Worm (Caenorhabditis elegans) whole organism, midembryonic: ENCODE results near the gene sdz-9.

Source experiments
- cog-1 ChIP-seq: sonication (generic microtip); optimal IDR thresholded peaks from 2 replicates; lab custom pipeline; 2016; ENCODE audit warnings: missing genetic modification characterization, missing compliant biosample characterization
- med-1 ChIP-seq: sonication (generic microtip); optimal IDR thresholded peaks from 2 replicates; lab custom pipeline; 2017; ENCODE audit warnings: missing genetic modification characterization, mild to moderate bottlenecking, missing compliant biosample characterization, antibody characterized with exemption, missing genetic modification reagents; ENCODE audit not compliant: insufficient read depth
- ztf-29 ChIP-seq: fragments of 200-800 bp; sonication (Bioruptor generic); IDR thresholded peaks from 2 replicates; pipeline ENCODE4 v1.3.6; 2022; ENCODE audit warnings: missing genetic modification reagents, missing genetic modification characterization, missing compliant biosample characterization

DNA sequence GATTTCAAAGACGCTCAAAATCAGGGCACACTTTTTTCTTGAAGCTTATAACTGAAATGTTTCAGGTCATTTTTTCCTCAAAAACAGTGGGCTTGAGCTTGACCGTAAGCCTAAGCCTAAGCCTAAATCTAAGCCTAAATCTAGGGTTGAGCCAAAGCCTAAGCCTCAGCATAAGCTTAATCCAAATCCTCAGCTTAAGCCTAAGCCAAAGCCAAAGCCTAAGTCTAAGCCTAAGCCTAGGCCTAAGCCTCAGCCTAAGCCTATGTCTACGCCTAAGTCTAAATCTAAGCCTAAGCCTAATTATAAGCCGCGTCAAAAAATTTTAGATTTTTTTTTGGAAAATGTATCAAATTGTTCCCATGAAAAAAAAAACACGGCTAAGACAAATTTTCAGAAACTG is 39.2 kb downstream of the sdz-9 start:
- no peak for TF ChIP-seq med-1
- TF ChIP-seq cog-1 (tag; lab: Kevin White, UChicago), result no peak
- TF ChIP-seq ztf-29 (GFP tag; lab: Robert Waterston, UW), result no peak
